Worm (Caenorhabditis elegans) whole organism, L4/young adult: ENCODE results near the gene M03F8.7.

Experiments
- W03F9.2 ChIP-seq: fragments of 150-350 bp; optimal IDR thresholded peaks from 2 replicates; lab custom pipeline; 2014; ENCODE audit warnings: missing biosample characterization, missing genetic modification characterization
- dao-5 ChIP-seq: sonication (generic microtip); optimal IDR thresholded peaks from 2 replicates; lab custom pipeline; 2016; ENCODE audit warnings: missing genotype, missing genetic modification characterization, moderate library complexity, missing compliant biosample characterization
- him-1 ChIP-seq: sonication (generic microtip); optimal IDR thresholded peaks from 2 replicates; lab custom pipeline; 2016; ENCODE audit warnings: missing genotype, missing genetic modification reagents, missing genetic modification characterization, missing compliant biosample characterization

DNA sequence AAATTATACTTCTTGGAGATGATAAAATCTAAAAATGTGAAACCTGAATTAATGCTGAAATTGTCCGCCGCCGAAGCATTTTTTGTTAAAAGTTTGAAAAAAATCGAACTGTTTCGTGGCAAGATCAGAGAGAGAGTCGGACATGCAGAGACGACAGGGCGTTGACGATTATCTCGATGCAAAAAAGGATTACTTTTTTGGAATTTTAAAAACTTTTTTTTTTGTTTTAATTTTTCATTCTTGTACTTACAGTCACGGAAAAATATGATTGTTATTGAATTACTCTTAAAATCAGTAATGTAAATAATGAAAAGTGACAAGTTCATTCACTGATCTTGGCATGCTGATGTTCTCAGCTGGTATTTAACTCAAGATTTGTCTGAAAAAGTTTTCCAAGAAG lies at the start of gene M03F8.7, which contains the start of gene M03F8.5:
- TF ChIP-seq dao-5 (tag; lab: Kevin White, UChicago) (no peak), W03F9.2 (tag; lab: Kevin White, UChicago) (no peak), him-1 (tag; lab: Kevin White, UChicago) (no peak)
